Fruit fly (Drosophila melanogaster): ENCODE data around the gene CG2983.

The CG2983 gene

DNA sequence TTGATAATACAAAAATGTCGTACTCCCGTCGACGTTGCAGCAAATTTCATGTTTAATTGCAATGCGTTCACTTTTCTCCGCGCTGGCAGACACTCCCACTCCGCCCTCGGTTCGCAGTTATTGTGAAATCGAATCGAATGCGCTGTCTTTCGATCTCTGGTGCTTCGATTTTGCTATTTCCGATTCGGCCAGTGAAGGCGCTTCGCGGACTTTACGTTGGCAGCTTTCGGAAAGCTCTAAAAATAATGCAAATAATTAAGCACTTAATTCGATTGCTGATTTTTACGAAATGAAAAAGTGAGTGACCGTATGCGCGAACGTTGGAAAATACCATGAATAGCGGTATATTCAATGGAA is 26.7 kb downstream of the CG2983 start, which contains the start of gene Ifrd1:
Ifrd1 (minus strand) TSS at position 305 of the 357 bp plus-strand sequence.
- no peak for TF ChIP-seq dimm (GFP tag; IDR thresholded peaks at IDR 0.05)
- TF ChIP-seq abd-A (tag; optimal IDR thresholded peaks at IDR 0.05), result no peak
- TF ChIP-seq Hsf (GFP tag; optimal IDR thresholded peaks at IDR 0.05), result no peak
- TF ChIP-seq CG6175 (GFP tag; IDR thresholded peaks at IDR 0.05), result no peak
- TF ChIP-seq MBD-R2 (GFP tag; IDR thresholded peaks at IDR 0.05), result no peak
- TF ChIP-seq fru (optimal IDR thresholded peaks at IDR 0.05), result no peak
- TF ChIP-seq slbo (GFP tag; IDR thresholded peaks at IDR 0.05), result no peak
- no peak for TF ChIP-seq CG11695 (GFP tag; IDR thresholded peaks at IDR 0.05)
- no peak for TF ChIP-seq klu (GFP tag; IDR thresholded peaks at IDR 0.05)
- no peak for TF ChIP-seq CG9215 (GFP tag; IDR thresholded peaks at IDR 0.05)
- TF ChIP-seq bab2 (GFP tag; optimal IDR thresholded peaks at IDR 0.05), result no peak
- TF ChIP-seq repo (GFP tag; optimal IDR thresholded peaks at IDR 0.05), result no peak
- no peak for TF ChIP-seq CG16779 (GFP tag; IDR thresholded peaks at IDR 0.05)
- no peak for TF ChIP-seq CG1024 (GFP tag; IDR thresholded peaks at IDR 0.05)
- TF ChIP-seq CG18599 (GFP tag; optimal IDR thresholded peaks at IDR 0.05), result no peak
- TF ChIP-seq CG6791 (GFP tag; IDR thresholded peaks at IDR 0.05; ENCODE audit: partially characterized antibody), result no peak
- peak; percentile 5; the same call in 1 of the 3 replicates for TF ChIP-seq ci (GFP tag; IDR thresholded peaks at IDR 0.05)
- TF ChIP-seq CG14441 (GFP tag; IDR thresholded peaks at IDR 0.05), result no peak
- TF ChIP-seq B-H2 (GFP tag; optimal IDR thresholded peaks at IDR 0.05), result no peak
- TF ChIP-seq crol (GFP tag; IDR thresholded peaks at IDR 0.05), result no peak
- no peak for TF ChIP-seq CG8290 (GFP tag; optimal IDR thresholded peaks at IDR 0.05)
- peak in 1 of 2 experiments; percentile 36 for TF ChIP-seq CG8290 (tag; optimal IDR thresholded peaks at IDR 0.05)
- TF ChIP-seq CG4360 (GFP tag; IDR thresholded peaks at IDR 0.05), result no peak
- no peak for TF ChIP-seq stc (GFP tag; IDR thresholded peaks at IDR 0.05)
- peak; percentile 29 for TF ChIP-seq exex (tag; optimal IDR thresholded peaks at IDR 0.05)
- no peak for TF ChIP-seq gce (GFP tag; IDR thresholded peaks at IDR 0.05)
- 0 out of 2 replicates have a peak, but pooled peaks have one; percentile 13 for TF ChIP-seq rib (GFP tag; IDR thresholded peaks at IDR 0.05)
- TF ChIP-seq ewg (GFP tag; optimal IDR thresholded peaks at IDR 0.05), result no peak
- TF ChIP-seq CG10147 (GFP tag; optimal IDR thresholded peaks at IDR 0.05), result no peak
- no peak for TF ChIP-seq CG33557 (GFP tag; optimal IDR thresholded peaks at IDR 0.05)
- TF ChIP-seq CG11085 (GFP tag; IDR thresholded peaks at IDR 0.05), result no peak
- TF ChIP-seq Myb (GFP tag; optimal IDR thresholded peaks at IDR 0.05), result no peak
- TF ChIP-seq run (tag; optimal IDR thresholded peaks at IDR 0.05), result no peak
- TF ChIP-seq CG4617 (GFP tag; optimal IDR thresholded peaks at IDR 0.05; ENCODE audit: borderline replicate concordance), result peak; percentile 4
- no peak for TF ChIP-seq tll (GFP tag; optimal IDR thresholded peaks at IDR 0.05)
- no peak for TF ChIP-seq CG7556 (GFP tag; optimal IDR thresholded peaks at IDR 0.05)
- TF ChIP-seq Dbx (GFP tag; IDR thresholded peaks at IDR 0.05), result no peak
- no peak for TF ChIP-seq trem (tag; optimal IDR thresholded peaks at IDR 0.05)
- peak; percentile 11 for TF ChIP-seq CG17568 (GFP tag; optimal IDR thresholded peaks at IDR 0.05)
- TF ChIP-seq sob (GFP tag; IDR thresholded peaks at IDR 0.05), result no peak
- TF ChIP-seq hbn (GFP tag; IDR thresholded peaks at IDR 0.05; ENCODE audit: partially characterized antibody), result no peak
- no peak for TF ChIP-seq seq (GFP tag; IDR thresholded peaks at IDR 0.05)
- TF ChIP-seq H2.0 (GFP tag; IDR thresholded peaks at IDR 0.05), result no peak
- TF ChIP-seq so (GFP tag; IDR thresholded peaks at IDR 0.05), result no peak
- peak; percentile 5 for TF ChIP-seq Deaf1 (tag; optimal IDR thresholded peaks at IDR 0.05)
- TF ChIP-seq al (GFP tag; IDR thresholded peaks at IDR 0.05), result no peak
- no peak for TF ChIP-seq CG13296 (GFP tag; optimal IDR thresholded peaks at IDR 0.05)
- TF ChIP-seq cas (GFP tag; IDR thresholded peaks at IDR 0.05), result no peak
- no peak for TF ChIP-seq Meics (GFP tag; optimal IDR thresholded peaks at IDR 0.05)
- TF ChIP-seq HLH4C (GFP tag; IDR thresholded peaks at IDR 0.05; ENCODE audit: partially characterized antibody), result no peak
- TF ChIP-seq lmd (GFP tag; IDR thresholded peaks at IDR 0.05), result no peak
- no peak for TF ChIP-seq chif (GFP tag; optimal IDR thresholded peaks at IDR 0.05)
- no peak for TF ChIP-seq CG8388 (GFP tag; optimal IDR thresholded peaks at IDR 0.05)
- no peak for TF ChIP-seq CG32767 (GFP tag; IDR thresholded peaks at IDR 0.05)

Data from whole organism, embryonic.